Worm (Caenorhabditis elegans): Measurements from ENCODE around the gene B0416.7.

Gene B0416.7

DNA sequence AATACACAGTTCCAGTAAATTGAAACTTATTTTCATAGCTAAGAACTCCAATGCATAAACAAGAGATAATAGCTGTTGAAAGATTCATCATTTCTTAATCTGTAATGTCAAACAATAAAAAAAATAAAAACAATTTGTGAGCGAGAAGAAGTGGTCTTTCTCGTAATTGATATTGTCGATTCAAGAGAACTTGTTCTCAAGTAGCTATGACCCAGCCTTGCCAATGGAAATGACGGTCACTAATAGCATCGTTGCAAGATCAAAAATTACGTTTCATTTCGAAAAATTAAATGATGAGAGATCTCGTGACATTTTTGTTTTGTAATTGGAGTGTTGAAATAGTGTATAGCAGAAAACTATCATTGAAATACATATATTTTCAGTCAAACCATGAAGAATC is at the start of gene B0416.7:
B0416.7 (minus strand) TSS at position 101 of the 400 bp plus-strand sequence.
- TF ChIP-seq dao-5 (tag; optimal IDR thresholded peaks at IDR 0.05) (no peak), him-1 (tag; optimal IDR thresholded peaks at IDR 0.05) (no peak), W03F9.2 (tag; optimal IDR thresholded peaks at IDR 0.05) (no peak)

- no peak for TF ChIP-seq W03F9.2 (tag; optimal IDR thresholded peaks at IDR 0.05)
- TF ChIP-seq dao-5 (tag; optimal IDR thresholded peaks at IDR 0.05), result no peak
- TF ChIP-seq him-1 (tag; optimal IDR thresholded peaks at IDR 0.05), result no peak
These were observed 40.6 kb upstream of the B0416.7 start, which contains the start of gene apa-2 for ce11 chrX:9338375-9338774. TSS of gene apa-2 (plus strand) at chrX:9338675.

ce11 chrX:9337832-9338231 is 40.1 kb upstream of the B0416.7 start:
- TF ChIP-seq him-1 (tag; optimal IDR thresholded peaks at IDR 0.05) (peak; percentile 95), dao-5 (tag; optimal IDR thresholded peaks at IDR 0.05) (no peak), W03F9.2 (tag; optimal IDR thresholded peaks at IDR 0.05) (no peak)

- no peak for TF ChIP-seq him-1 (tag; optimal IDR thresholded peaks at IDR 0.05)
- TF ChIP-seq dao-5 (tag; optimal IDR thresholded peaks at IDR 0.05), result no peak
- TF ChIP-seq W03F9.2 (tag; optimal IDR thresholded peaks at IDR 0.05), result no peak
These were observed 38.5 kb upstream of the B0416.7 start for ce11 chrX:9336227-9336626.

DNA sequence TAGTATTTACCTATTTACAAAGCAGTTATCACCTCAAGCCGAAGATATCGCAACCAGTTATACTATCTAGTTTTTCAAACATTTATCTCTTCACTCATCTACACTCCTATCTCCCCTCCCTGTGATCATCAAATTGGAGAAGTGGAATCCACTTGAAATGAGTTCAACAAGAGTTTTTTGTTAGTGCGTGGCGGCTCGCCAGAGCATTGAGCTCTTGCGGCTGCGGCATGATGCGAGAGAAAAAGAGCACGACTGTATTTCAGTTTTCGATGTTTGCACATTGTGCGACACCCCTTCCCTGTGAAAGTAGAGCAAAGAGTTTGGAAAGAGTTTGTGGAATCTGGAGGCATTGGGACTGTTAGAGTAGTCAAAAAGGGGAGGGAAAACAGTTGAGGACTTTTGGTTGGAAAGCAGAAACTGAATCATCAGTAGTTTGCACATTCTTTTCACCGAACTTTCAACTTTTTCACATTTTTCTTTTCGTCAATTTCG is 33.0 kb upstream of the B0416.7 start, which contains the start of gene T20B5.2:
T20B5.2 (plus strand) TSS at position 442 of the 492 bp plus-strand sequence.
- TF ChIP-seq dao-5 (tag; optimal IDR thresholded peaks at IDR 0.05) (no peak), W03F9.2 (tag; optimal IDR thresholded peaks at IDR 0.05) (no peak), him-1 (tag; optimal IDR thresholded peaks at IDR 0.05) (no peak)

DNA sequence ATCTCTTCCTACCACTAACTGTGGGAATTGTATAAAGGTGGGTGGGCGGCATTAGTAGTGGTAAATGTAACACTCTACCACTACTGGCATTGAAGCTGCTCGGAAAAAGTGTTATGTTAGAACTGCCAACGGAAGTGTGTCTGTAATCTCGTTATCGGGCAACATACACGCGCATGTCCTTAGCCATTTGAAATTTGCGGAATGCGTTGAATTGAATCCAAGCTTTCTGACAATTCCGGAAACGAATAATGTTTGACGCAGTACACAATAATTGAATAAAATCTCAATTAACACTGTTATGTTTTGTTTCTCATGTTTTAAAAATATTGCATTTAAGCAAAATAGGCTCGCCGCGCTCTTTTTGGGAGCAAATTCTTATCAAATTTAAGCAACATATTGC is 27.2 kb upstream of the B0416.7 start:
- TF ChIP-seq him-1 (tag; optimal IDR thresholded peaks at IDR 0.05) (no peak), dao-5 (tag; optimal IDR thresholded peaks at IDR 0.05) (no peak), W03F9.2 (tag; optimal IDR thresholded peaks at IDR 0.05) (no peak)

DNA sequence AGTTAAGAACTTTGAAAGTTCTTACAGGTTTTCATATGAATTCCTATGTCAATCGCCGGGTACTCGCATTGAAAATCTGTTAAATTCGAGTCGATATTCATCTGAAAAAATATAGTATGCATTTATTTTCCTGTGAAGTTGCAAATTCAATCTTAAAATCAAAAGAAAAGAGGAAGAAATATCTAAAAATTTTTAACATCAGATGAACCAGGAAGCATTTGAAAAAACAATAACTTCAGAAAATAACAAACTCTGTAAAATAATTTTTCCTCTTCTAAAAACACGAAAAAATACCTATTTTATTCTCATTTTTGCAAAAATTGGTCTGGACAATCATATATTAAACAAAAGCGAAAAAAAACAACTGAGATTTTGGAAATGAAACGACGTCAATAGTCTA is 21.3 kb upstream of the B0416.7 start, which contains the start of gene npr-7:
npr-7 (minus strand) TSS at position 101 of the 400 bp plus-strand sequence.
- TF ChIP-seq him-1 (tag; optimal IDR thresholded peaks at IDR 0.05) (no peak), W03F9.2 (tag; optimal IDR thresholded peaks at IDR 0.05) (no peak), dao-5 (tag; optimal IDR thresholded peaks at IDR 0.05) (no peak)

- TF ChIP-seq W03F9.2 (tag; optimal IDR thresholded peaks at IDR 0.05) (no peak), him-1 (tag; optimal IDR thresholded peaks at IDR 0.05) (no peak), dao-5 (tag; optimal IDR thresholded peaks at IDR 0.05) (no peak)
These were observed 16.7 kb upstream of the B0416.7 start, which contains the start of gene ttr-38 for ce11 chrX:9314397-9314796. TSS of gene ttr-38 (minus strand) at chrX:9314497.

ce11 chrX:9311225-9311624 is 13.5 kb upstream of the B0416.7 start, which contains the start of gene H29C22.1:
TSS of gene H29C22.1 (minus strand) at chrX:9311325.
- TF ChIP-seq dao-5 (tag; optimal IDR thresholded peaks at IDR 0.05) (no peak), W03F9.2 (tag; optimal IDR thresholded peaks at IDR 0.05) (no peak), him-1 (tag; optimal IDR thresholded peaks at IDR 0.05) (no peak)

DNA sequence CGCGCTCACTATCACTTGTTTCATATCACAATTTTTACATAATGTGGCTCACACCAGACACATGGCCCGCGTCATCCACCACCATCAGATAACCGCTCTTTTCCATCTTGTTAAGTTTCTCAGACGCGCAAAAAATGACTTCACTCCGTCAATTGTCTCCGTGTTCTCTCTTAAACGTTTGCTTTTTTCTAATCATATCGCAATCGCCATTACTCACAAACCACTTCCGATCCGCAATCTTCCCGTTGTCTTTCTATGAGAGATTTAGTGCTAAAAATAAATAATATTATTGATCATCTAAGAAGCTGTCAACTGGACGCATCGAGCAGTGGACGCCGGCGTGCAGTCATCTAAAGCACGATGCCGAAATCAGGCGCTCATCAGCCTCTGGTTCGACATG is 5.7 kb upstream of the B0416.7 start, which contains the start of gene tmc-2:
tmc-2 (plus strand) TSS at position 301 of the 400 bp plus-strand sequence.
- TF ChIP-seq him-1 (tag; optimal IDR thresholded peaks at IDR 0.05), result no peak
- TF ChIP-seq dao-5 (tag; optimal IDR thresholded peaks at IDR 0.05), result no peak
- no peak for TF ChIP-seq W03F9.2 (tag; optimal IDR thresholded peaks at IDR 0.05)

- TF ChIP-seq him-1 (tag; optimal IDR thresholded peaks at IDR 0.05), result no peak
- TF ChIP-seq W03F9.2 (tag; optimal IDR thresholded peaks at IDR 0.05), result no peak
- no peak for TF ChIP-seq dao-5 (tag; optimal IDR thresholded peaks at IDR 0.05)
These were observed 5.0 kb upstream of the B0416.7 start for ce11 chrX:9302763-9303162.

- TF ChIP-seq dao-5 (tag; optimal IDR thresholded peaks at IDR 0.05) (no peak), him-1 (tag; optimal IDR thresholded peaks at IDR 0.05) (no peak), W03F9.2 (tag; optimal IDR thresholded peaks at IDR 0.05) (no peak)
These were observed 2.6 kb upstream of the B0416.7 start for ce11 chrX:9300379-9300778.

DNA sequence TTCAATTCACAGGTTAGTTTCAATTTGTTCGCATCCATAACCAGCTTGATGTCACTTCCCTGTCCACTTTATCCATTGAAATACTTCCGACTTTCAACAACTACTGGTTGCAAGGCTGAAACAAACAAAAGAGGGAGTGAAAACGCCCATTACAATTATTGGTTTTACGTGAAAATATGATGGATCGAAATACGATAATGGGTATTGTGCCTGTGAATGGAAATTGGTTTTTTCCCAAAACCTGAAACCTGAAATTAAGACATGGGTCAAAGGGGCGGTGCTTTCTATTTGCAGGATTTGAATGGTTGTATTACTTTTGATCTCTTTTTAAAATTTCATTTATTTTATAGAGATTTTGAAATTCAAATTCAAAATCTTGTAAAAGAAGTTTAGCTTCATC is 1.1 kb upstream of the B0416.7 start, which contains the start of gene B0416.2:
B0416.2 (plus strand) TSS at position 301 of the 400 bp plus-strand sequence.
- TF ChIP-seq him-1 (tag; optimal IDR thresholded peaks at IDR 0.05), result no peak
- TF ChIP-seq W03F9.2 (tag; optimal IDR thresholded peaks at IDR 0.05), result no peak
- no peak for TF ChIP-seq dao-5 (tag; optimal IDR thresholded peaks at IDR 0.05)

ce11 chrX:9296591-9296990 is 1.1 kb downstream of the B0416.7 start, which contains the start of gene gly-13:
TSS of gene gly-13 (minus strand) at chrX:9296622.
- TF ChIP-seq dao-5 (tag; optimal IDR thresholded peaks at IDR 0.05), result no peak
- no peak for TF ChIP-seq him-1 (tag; optimal IDR thresholded peaks at IDR 0.05)
- no peak for TF ChIP-seq W03F9.2 (tag; optimal IDR thresholded peaks at IDR 0.05)

DNA sequence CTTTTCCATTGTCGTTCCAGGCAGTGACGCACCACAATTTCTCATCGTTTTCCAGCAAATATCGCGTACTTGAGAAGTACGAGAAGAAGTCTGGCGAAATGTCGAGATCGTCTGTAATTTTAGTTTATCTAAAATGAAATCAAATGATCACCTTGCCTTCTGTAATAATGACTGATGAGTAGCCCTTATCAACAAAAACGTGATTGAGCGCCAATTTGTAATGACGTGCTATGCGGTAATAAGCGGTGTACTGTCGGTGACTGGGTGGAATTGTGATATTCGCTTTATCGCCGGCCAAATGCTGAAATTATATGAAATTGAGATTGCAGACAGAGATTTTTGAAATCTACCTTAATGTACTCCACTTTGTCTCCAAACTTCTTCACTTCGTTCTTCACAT is 2.3 kb downstream of the B0416.7 start:
- no peak for TF ChIP-seq him-1 (tag; optimal IDR thresholded peaks at IDR 0.05)
- no peak for TF ChIP-seq W03F9.2 (tag; optimal IDR thresholded peaks at IDR 0.05)
- no peak for TF ChIP-seq dao-5 (tag; optimal IDR thresholded peaks at IDR 0.05)
